Worm (Caenorhabditis elegans) whole organism, L1 larva: ENCODE data around the gene lgc-24.
A peak's percentile ranks its signal among the peaks of the same experiment; 100 is the strongest.

Experiments used
- C16A3.4 ChIP-seq: fragments of 150-350 bp; optimal IDR thresholded peaks from 2 replicates; lab custom pipeline; 2014; ENCODE audit warnings: missing biosample characterization, missing genetic modification characterization
- C34B4.2 ChIP-seq: sonication (generic microtip); optimal IDR thresholded peaks from 2 replicates; lab custom pipeline; 2017; ENCODE audit warnings: mild to moderate bottlenecking, missing genetic modification characterization, missing compliant biosample characterization
- alr-1 ChIP-seq: fragments of 200-800 bp; sonication (Bioruptor generic); optimal IDR thresholded peaks from 2 replicates; lab custom pipeline; 2018; ENCODE audit warnings: borderline replicate concordance, mild to moderate bottlenecking, missing genetic modification characterization, missing compliant biosample characterization
- aly-2 ChIP-seq: fragments of 150-350 bp; optimal IDR thresholded peaks from 2 replicates; lab custom pipeline; 2014; ENCODE audit warnings: missing biosample characterization, missing genetic modification characterization
- ceh-63 ChIP-seq: fragments of 200-800 bp; sonication (Bioruptor generic); optimal IDR thresholded peaks from 2 replicates; lab custom pipeline; 2018; ENCODE audit warnings: mild to moderate bottlenecking, missing genetic modification characterization, missing compliant biosample characterization
- ceh-82 ChIP-seq, 3 experiments: fragments of 150-350 bp in 1 of 3; sonication (generic microtip) in 2 of 3; optimal IDR thresholded peaks; 2 replicates each; lab custom pipeline; 2014 to 2017; ENCODE audit warnings: missing biosample characterization in 3 of 3, missing genetic modification characterization in 3 of 3
- ces-1 ChIP-seq: fragments of 150-350 bp; optimal IDR thresholded peaks from 2 replicates; lab custom pipeline; 2014; ENCODE audit warnings: missing biosample characterization, missing genetic modification reagents, missing genetic modification characterization
- dpl-1 ChIP-seq, 3 experiments: fragments of 150-350 bp in 2 of 3; sonication (generic microtip) in 1 of 3; optimal IDR thresholded peaks; 2 replicates each; lab custom pipeline; 2014 to 2017; ENCODE audit warnings: missing biosample characterization in 3 of 3, missing genetic modification characterization in 3 of 3, missing genetic modification reagents in 3 of 3
- dsc-1 ChIP-seq: sonication (generic microtip); optimal IDR thresholded peaks from 2 replicates; lab custom pipeline; 2016; ENCODE audit warnings: mild to moderate bottlenecking, missing genetic modification characterization, missing compliant biosample characterization
- egl-13 ChIP-seq: sonication (generic microtip); optimal IDR thresholded peaks from 2 replicates; lab custom pipeline; 2016; ENCODE audit warnings: missing genotype, missing genetic modification reagents, missing genetic modification characterization, missing compliant biosample characterization
- egl-27 ChIP-seq, 2 experiments: fragments of 150-350 bp in 1 of 2; sonication (generic microtip); optimal IDR thresholded peaks; 3 replicates each; lab custom pipeline; 2017 to 2018; ENCODE audit warnings: missing biosample characterization in 2 of 2, missing genetic modification characterization in 2 of 2, missing genetic modification reagents in 2 of 2
- elt-3 ChIP-seq, 6 experiments: fragments of 150-350 bp in 1 of 6; sonication (generic microtip); optimal IDR thresholded peaks; 2 replicates each; lab custom pipeline; 2017 to 2018; ENCODE audit warnings: missing biosample characterization in 6 of 6, missing genetic modification characterization in 6 of 6, inconsistent platforms in 1 of 6
- fkh-10 ChIP-seq: sonication (generic microtip); optimal IDR thresholded peaks from 2 replicates; lab custom pipeline; 2017; ENCODE audit warnings: missing biosample characterization, missing genetic modification reagents, missing genetic modification characterization
- fkh-8 ChIP-seq: sonication (generic microtip); optimal IDR thresholded peaks from 2 replicates; lab custom pipeline; 2016; ENCODE audit warnings: mild to moderate bottlenecking, missing genetic modification characterization, missing compliant biosample characterization
- fos-1 ChIP-seq: fragments of 150-350 bp; optimal IDR thresholded peaks from 2 replicates; lab custom pipeline; 2014; ENCODE audit warnings: missing biosample characterization, missing genetic modification characterization
- grh-1 ChIP-seq: fragments of 200-800 bp; sonication (Bioruptor generic); IDR thresholded peaks from 2 replicates; pipeline ENCODE4 v1.3.6; 2022; ENCODE audit warnings: missing genetic modification reagents, missing genetic modification characterization, missing compliant biosample characterization
- hlh-17 ChIP-seq: fragments of 200-800 bp; sonication (Bioruptor generic); optimal IDR thresholded peaks from 2 replicates; lab custom pipeline; 2018; ENCODE audit warnings: missing genetic modification characterization, mild to moderate bottlenecking, missing compliant biosample characterization, moderate library complexity, borderline replicate concordance
- hlh-4 ChIP-seq: sonication (generic microtip); optimal IDR thresholded peaks from 2 replicates; lab custom pipeline; 2016; ENCODE audit warnings: mild to moderate bottlenecking, missing genetic modification characterization, missing compliant biosample characterization
- irx-1 ChIP-seq: sonication (generic microtip); optimal IDR thresholded peaks from 2 replicates; lab custom pipeline; 2016; ENCODE audit warnings: missing genetic modification characterization, missing compliant biosample characterization
- isw-1 ChIP-seq: fragments of 200-800 bp; sonication (Bioruptor generic); IDR thresholded peaks from 2 replicates; pipeline ENCODE4 v1.3.6; 2022; ENCODE audit warnings: missing genetic modification characterization, missing compliant biosample characterization
- jun-1 ChIP-seq: fragments of 150-350 bp; optimal IDR thresholded peaks from 2 replicates; lab custom pipeline; 2014; ENCODE audit warnings: missing biosample characterization, missing genetic modification reagents, missing genetic modification characterization
- lin-14 ChIP-seq: fragments of 200-800 bp; sonication (Bioruptor generic); optimal IDR thresholded peaks from 2 replicates; lab custom pipeline; 2018; ENCODE audit warnings: mild to moderate bottlenecking, missing genetic modification characterization, moderate library complexity, missing compliant biosample characterization
- lin-15B ChIP-seq: fragments of 150-350 bp; sonication (generic microtip); optimal IDR thresholded peaks from 3 replicates; lab custom pipeline; 2014; ENCODE audit warnings: missing biosample characterization, missing genetic modification characterization
- lin-35 ChIP-seq, 2 experiments: fragments of 150-350 bp; optimal IDR thresholded peaks; 2 replicates each; lab custom pipeline; 2014; ENCODE audit warnings: missing biosample characterization in 2 of 2, missing genetic modification characterization in 2 of 2, missing genetic modification reagents in 2 of 2
- lsy-2 ChIP-seq, 2 experiments: fragments of 150-350 bp; optimal IDR thresholded peaks; 2 replicates each; lab custom pipeline; 2014; ENCODE audit warnings: missing biosample characterization in 2 of 2, missing genetic modification characterization in 2 of 2
- mef-2 ChIP-seq: fragments of 150-350 bp; optimal IDR thresholded peaks from 2 replicates; lab custom pipeline; 2014; ENCODE audit warnings: missing biosample characterization, missing genetic modification characterization
- nhr-11 ChIP-seq: fragments of 150-350 bp; optimal IDR thresholded peaks from 2 replicates; lab custom pipeline; 2014; ENCODE audit warnings: missing biosample characterization, missing genetic modification characterization
- nhr-12 ChIP-seq: sonication (generic microtip); optimal IDR thresholded peaks from 2 replicates; lab custom pipeline; 2017; ENCODE audit warnings: missing biosample characterization, missing genetic modification characterization
- nhr-19 ChIP-seq: fragments of 200-800 bp; sonication (Bioruptor generic); conservative IDR thresholded peaks from 2 replicates; pipeline ENCODE4 v1.3.6; 2022; ENCODE audit warnings: missing genetic modification characterization, missing compliant biosample characterization
- nhr-237 ChIP-seq: fragments of 150-350 bp; optimal IDR thresholded peaks from 2 replicates; lab custom pipeline; 2014; ENCODE audit warnings: missing biosample characterization, missing genetic modification characterization
- nhr-71 ChIP-seq: sonication (generic microtip); optimal IDR thresholded peaks from 2 replicates; lab custom pipeline; 2016; ENCODE audit warnings: mild to moderate bottlenecking, missing genetic modification characterization, moderate library complexity, missing compliant biosample characterization
- nhr-85 ChIP-seq: sonication (generic microtip); peaks from one replicate; lab custom pipeline; 2016; ENCODE audit warnings: missing genetic modification characterization, inconsistent platforms, missing compliant biosample characterization
- pax-3 ChIP-seq: fragments of 200-800 bp; sonication (Bioruptor generic); optimal IDR thresholded peaks from 2 replicates; lab custom pipeline; 2018; ENCODE audit warnings: mild to moderate bottlenecking, missing genetic modification characterization, moderate library complexity, missing compliant biosample characterization
- rnt-1 ChIP-seq: sonication (generic microtip); optimal IDR thresholded peaks from 2 replicates; lab custom pipeline; 2016; ENCODE audit warnings: mild to moderate bottlenecking, missing genetic modification characterization, moderate library complexity, missing compliant biosample characterization
- skn-1 ChIP-seq: fragments of 150-350 bp; optimal IDR thresholded peaks from 2 replicates; lab custom pipeline; 2014; ENCODE audit warnings: missing biosample characterization, missing genetic modification characterization
- snpc-4 ChIP-seq: fragments of 150-350 bp; optimal IDR thresholded peaks from 2 replicates; lab custom pipeline; 2014; ENCODE audit warnings: missing biosample characterization, missing genetic modification characterization
- sox-4 ChIP-seq: sonication (generic microtip); optimal IDR thresholded peaks from 2 replicates; lab custom pipeline; 2016; ENCODE audit warnings: missing genetic modification characterization, missing compliant biosample characterization
- swsn-7 ChIP-seq: sonication (generic microtip); optimal IDR thresholded peaks from 2 replicates; lab custom pipeline; 2016; ENCODE audit warnings: missing genetic modification characterization, missing compliant biosample characterization
- unc-130 ChIP-seq: fragments of 150-350 bp; optimal IDR thresholded peaks from 2 replicates; lab custom pipeline; 2017; ENCODE audit warnings: missing biosample characterization, missing genetic modification characterization, inconsistent platforms
- unc-86 ChIP-seq: sonication (generic microtip); optimal IDR thresholded peaks from 2 replicates; lab custom pipeline; 2016; ENCODE audit warnings: missing genetic modification characterization, missing compliant biosample characterization
- vab-15 ChIP-seq: sonication (generic microtip); optimal IDR thresholded peaks from 2 replicates; lab custom pipeline; 2017; ENCODE audit warnings: missing genotype, mild to moderate bottlenecking, missing genetic modification characterization, missing compliant biosample characterization
- xbp-1 ChIP-seq: sonication (generic microtip); optimal IDR thresholded peaks from 2 replicates; lab custom pipeline; 2016; ENCODE audit warnings: missing genetic modification characterization, missing compliant biosample characterization
- zag-1 ChIP-seq: fragments of 150-350 bp; optimal IDR thresholded peaks from 2 replicates; lab custom pipeline; 2014; ENCODE audit warnings: missing biosample characterization, missing genetic modification characterization

Gene lgc-24

DNA sequence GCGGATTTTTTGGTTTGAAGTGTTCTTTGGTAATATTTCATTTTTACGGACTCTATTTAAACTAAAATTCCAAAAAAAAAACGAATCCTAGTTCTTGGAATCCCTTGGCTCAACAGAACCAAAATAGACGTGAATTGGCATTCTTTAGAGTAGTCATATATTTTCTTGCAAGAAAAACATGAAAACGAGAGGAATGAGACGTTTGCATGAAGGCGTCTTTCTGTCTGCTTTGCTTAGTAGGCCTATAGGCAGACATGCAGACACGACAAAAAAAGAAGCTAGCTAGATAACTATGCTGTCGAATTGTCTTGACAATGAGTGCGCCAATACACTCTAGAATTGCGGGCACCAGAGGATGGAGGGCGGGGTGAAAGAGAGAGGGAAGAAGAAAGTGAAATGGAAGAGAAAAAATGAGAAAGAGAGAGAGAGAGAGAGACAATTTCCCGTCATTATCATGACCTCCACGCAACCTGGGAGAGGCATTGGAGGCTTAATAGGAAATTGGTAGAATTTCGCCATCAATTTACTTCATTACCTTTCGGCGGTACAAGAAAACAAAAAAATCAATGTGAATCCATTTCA lies 12.3 kb downstream of the lgc-24 start (continued):
- TF ChIP-seq lin-15B (tag; lab: Kevin White, UChicago), result no peak
- TF ChIP-seq nhr-237 (tag; lab: Kevin White, UChicago), result no peak
- TF ChIP-seq ceh-82 (tag; optimal IDR thresholded peaks at IDR 0.05; lab: Kevin White, UChicago), result peak in 2 of 3 experiments; percentile 15 to 21
- TF ChIP-seq sox-4 (tag; lab: Kevin White, UChicago), result no peak
- no peak for TF ChIP-seq dpl-1 (GFP tag; optimal IDR thresholded peaks at IDR 0.05; lab: Kevin White, UChicago)
- no peak for TF ChIP-seq alr-1
- no peak for TF ChIP-seq C16A3.4 (tag; lab: Kevin White, UChicago)
- no peak for TF ChIP-seq vab-15
- TF ChIP-seq jun-1 (tag; lab: Kevin White, UChicago), result peak; percentile 19
- no peak for TF ChIP-seq irx-1
- no peak for TF ChIP-seq pax-3 (tag; lab: Kevin White, UChicago)
- no peak for TF ChIP-seq aly-2 (tag; lab: Kevin White, UChicago)
- no peak for TF ChIP-seq hlh-4 (tag; lab: Kevin White, UChicago)
- peak; percentile 37 for TF ChIP-seq nhr-71
- TF ChIP-seq isw-1 (GFP tag; lab: Robert Waterston, UW), result no peak
- TF ChIP-seq skn-1 (tag; lab: Kevin White, UChicago), result no peak
- TF ChIP-seq fos-1 (tag; lab: Kevin White, UChicago), result no peak
- no peak for TF ChIP-seq swsn-7 (tag; lab: Kevin White, UChicago)
- no peak for TF ChIP-seq hlh-17 (GFP tag; lab: Kevin White, UChicago)
- peak; percentile 74 for TF ChIP-seq fkh-8
- TF ChIP-seq egl-27 (tag; optimal IDR thresholded peaks at IDR 0.05; lab: Kevin White, UChicago), result no peak
- TF ChIP-seq mef-2 (tag; lab: Kevin White, UChicago), result no peak
- no peak for TF ChIP-seq snpc-4
- TF ChIP-seq lin-35 (GFP tag; optimal IDR thresholded peaks at IDR 0.05; lab: Kevin White, UChicago), result no peak
- no peak for TF ChIP-seq elt-3 (tag; optimal IDR thresholded peaks at IDR 0.05; lab: Kevin White, UChicago)
- TF ChIP-seq C34B4.2 (tag; lab: Kevin White, UChicago), result no peak
- peak; percentile 80 for TF ChIP-seq nhr-85 (tag; lab: Kevin White, UChicago)
- no peak for TF ChIP-seq egl-13 (tag; lab: Kevin White, UChicago)
- TF ChIP-seq lin-14 (GFP tag; lab: Kevin White, UChicago), result peak; percentile 70
- TF ChIP-seq lsy-2 (tag; optimal IDR thresholded peaks at IDR 0.05; lab: Kevin White, UChicago), result peak in 1 of 2 experiments; percentile 2
- no peak for TF ChIP-seq xbp-1
- TF ChIP-seq unc-130 (tag; lab: Kevin White, UChicago), result no peak
- no peak for TF ChIP-seq unc-86 (tag; lab: Kevin White, UChicago)
- TF ChIP-seq nhr-19 (GFP tag; lab: Robert Waterston, UW), result no peak
- TF ChIP-seq ceh-63 (GFP tag; lab: Kevin White, UChicago), result no peak

DNA sequence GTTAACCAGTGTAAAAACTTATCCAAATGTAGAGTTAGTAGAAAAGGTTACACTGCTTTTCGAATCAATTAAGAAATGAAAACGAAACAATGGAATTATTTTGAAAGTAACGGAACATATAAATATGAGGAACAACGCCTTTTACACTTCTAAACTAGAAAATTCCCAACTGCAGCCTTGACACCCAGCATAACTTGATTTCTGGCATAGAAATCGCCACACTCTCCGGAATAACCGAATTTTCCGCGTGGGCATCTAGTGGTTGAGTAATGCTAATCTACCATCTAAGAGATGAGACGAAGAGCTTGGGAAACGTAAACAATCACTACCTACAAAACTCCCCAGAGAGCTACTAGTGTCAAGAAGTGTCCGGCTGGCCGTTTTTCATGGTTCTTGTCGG lies 12.9 kb downstream of the lgc-24 start:
- TF ChIP-seq lin-15B (tag; lab: Kevin White, UChicago) (no peak), nhr-71 (no peak), nhr-11 (tag; lab: Kevin White, UChicago) (no peak), rnt-1 (no peak)

DNA sequence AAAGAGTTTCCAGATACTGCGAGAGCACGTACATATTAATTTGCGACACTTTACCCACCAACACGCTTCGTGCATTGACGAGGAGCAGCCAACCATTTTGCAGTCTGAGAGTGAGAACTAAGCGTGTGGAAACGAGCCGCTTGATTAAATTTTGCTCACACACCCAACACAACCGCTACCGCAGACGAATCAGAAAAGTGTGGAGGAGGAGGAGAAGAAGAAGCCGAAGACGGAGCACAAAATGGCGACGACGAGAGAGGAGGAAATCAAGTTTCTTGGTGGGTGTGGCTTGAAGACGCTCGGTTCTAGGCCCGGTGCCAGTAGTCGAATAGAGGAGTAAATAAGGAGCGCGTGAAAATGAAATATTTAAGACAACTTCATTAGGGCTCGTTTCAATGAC lies 14.5 kb downstream of the lgc-24 start:
- TF ChIP-seq zag-1 (tag; lab: Kevin White, UChicago) (no peak), aly-2 (tag; lab: Kevin White, UChicago) (no peak), unc-86 (tag; lab: Kevin White, UChicago) (peak; percentile 13), fkh-10 (peak; percentile 60), grh-1 (no peak), nhr-12 (tag; lab: Kevin White, UChicago) (no peak), ceh-63 (GFP tag; lab: Kevin White, UChicago) (peak; percentile 17), lin-14 (GFP tag; lab: Kevin White, UChicago) (peak; percentile 62), dsc-1 (tag; lab: Kevin White, UChicago) (peak; percentile 25), ces-1 (GFP tag; lab: Kevin White, UChicago) (peak; percentile 79), fkh-8 (peak; percentile 66)
